Fruit fly (Drosophila melanogaster) whole organism, embryonic: Measurements from ENCODE around the gene CG12589.

Source experiments
- CG11398 ChIP-seq: fragments of 200-800 bp; sonication (Bioruptor generic); optimal IDR thresholded peaks from 2 replicates; lab custom pipeline; 2016; ENCODE audit warnings: missing biosample characterization, missing genetic modification characterization
- CG18764 ChIP-seq: fragments of 200-800 bp; sonication (Bioruptor generic); optimal IDR thresholded peaks from 3 replicates; lab custom pipeline; 2016; ENCODE audit warnings: missing biosample characterization, missing genetic modification characterization
- CG32532 ChIP-seq: fragments of 200-800 bp; sonication (Bioruptor generic); IDR thresholded peaks from 2 replicates; pipeline ENCODE4 v1.3.6; 2022; ENCODE audit warnings: missing biosample characterization, missing genetic modification characterization
- CG8765 ChIP-seq: fragments of 200-800 bp; sonication (Bioruptor generic); IDR thresholded peaks from 2 replicates; pipeline ENCODE4 v1.3.6; 2022; ENCODE audit warnings: missing biosample characterization, missing genetic modification characterization
- Dfd ChIP-seq, 2 experiments: fragments of >200 bp; optimal IDR thresholded peaks; 2 replicates each; lab custom pipeline; 2017; ENCODE audit warnings: missing biosample characterization in 2 of 2, missing genetic modification characterization in 2 of 2
- Ptx1 ChIP-seq: fragments of 200-800 bp; sonication (Bioruptor generic); IDR thresholded peaks from 2 replicates; pipeline ENCODE4 v1.3.6; 2022; ENCODE audit warnings: missing biosample characterization, missing genetic modification characterization
- ap ChIP-seq: fragments of 200-800 bp; sonication (Bioruptor generic); IDR thresholded peaks from 2 replicates; pipeline ENCODE4 v1.3.6; 2022; ENCODE audit warnings: missing biosample characterization, missing genetic modification characterization
- danr ChIP-seq: fragments of 200-800 bp; sonication (Bioruptor generic); IDR thresholded peaks from 2 replicates; pipeline ENCODE4 v1.3.6; 2022; ENCODE audit warnings: missing biosample characterization, missing genetic modification characterization
- pan ChIP-seq, 4 experiments: fragments of >200 bp in 3 of 4; fragments of 200-800 bp in 1 of 4; sonication (Bioruptor generic) in 1 of 4; optimal IDR thresholded peaks in 3 of 4; IDR thresholded peaks in 1 of 4; 2 replicates each; pipeline versions ENCODE4 v1.3.6 to Lab custom; 2017 to 2022; ENCODE audit warnings: missing biosample characterization in 2 of 4, missing genetic modification characterization in 2 of 4, mixed read lengths in 1 of 4
- pb ChIP-seq: fragments of 200-800 bp; sonication (Bioruptor generic); optimal IDR thresholded peaks from 3 replicates; lab custom pipeline; 2016; ENCODE audit warnings: missing biosample characterization, missing genetic modification characterization

dm6 chr3R:5111887-5112286 is 26.9 kb downstream of the CG12589 start:
- TF ChIP-seq danr (GFP tag; lab: Robert Waterston, UW) = no peak
- TF ChIP-seq Dfd (GFP tag; optimal IDR thresholded peaks at IDR 0.05; lab: Kevin White, UChicago) = no peak
- TF ChIP-seq CG8765 = 0 out of 2 replicates have a peak, but pooled peaks have one; percentile 16
- TF ChIP-seq Ptx1 (GFP tag; lab: Robert Waterston, UW) = no peak
- no peak for TF ChIP-seq CG18764
- no peak for TF ChIP-seq CG11398 (GFP tag; lab: Kevin White, UChicago)
- TF ChIP-seq pb = no peak
- TF ChIP-seq pan (optimal IDR thresholded peaks at IDR 0.05; lab: Kevin White, UChicago) = no peak
- no peak for TF ChIP-seq pan (GFP tag; optimal IDR thresholded peaks at IDR 0.05 in 1 of 2, IDR thresholded peaks at IDR 0.05 in 1 of 2)
- TF ChIP-seq ap (GFP tag; lab: Robert Waterston, UW) = no peak
- TF ChIP-seq CG32532 (GFP tag; lab: Robert Waterston, UW) = no peak
